Fruit fly (Drosophila melanogaster) whole organism, embryonic: Measurements from ENCODE around the gene CG34179.
A peak's percentile ranks its signal among the peaks of the same experiment; 100 is the strongest.

ENCODE experiments used
- ATbp ChIP-seq: fragments of 200-800 bp; sonication (Bioruptor generic); optimal IDR thresholded peaks from 2 replicates; lab custom pipeline; 2017; ENCODE audit warnings: missing biosample characterization, mild to moderate bottlenecking, missing genetic modification characterization, missing genetic modification reagents
- Adf1 ChIP-seq: fragments of 200-800 bp; sonication (Bioruptor generic); IDR thresholded peaks from 2 replicates; pipeline ENCODE4 v1.3.6; 2022; ENCODE audit warnings: missing biosample characterization, missing genetic modification characterization
- Atf3 ChIP-seq: fragments of 200-800 bp; sonication (Bioruptor generic); optimal IDR thresholded peaks from 3 replicates; lab custom pipeline; 2016; ENCODE audit warnings: missing biosample characterization, missing genetic modification characterization
- Bgb ChIP-seq: fragments of 200-800 bp; sonication (Bioruptor generic); IDR thresholded peaks from 2 replicates; pipeline ENCODE4 v1.3.6; 2022; ENCODE audit warnings: missing biosample characterization, missing genetic modification characterization; ENCODE audit not compliant: partially characterized antibody
- CG10959 ChIP-seq: fragments of 200-800 bp; sonication (Bioruptor generic); IDR thresholded peaks from 2 replicates; pipeline ENCODE4 v1.3.6; 2022; ENCODE audit warnings: missing biosample characterization, missing genetic modification characterization
- CG15514 ChIP-seq: fragments of 200-800 bp; sonication (Bioruptor generic); optimal IDR thresholded peaks from 3 replicates; lab custom pipeline; 2017; ENCODE audit warnings: missing biosample characterization, missing genetic modification characterization, mild to moderate bottlenecking, moderate library complexity, missing genetic modification reagents
- CG18476 ChIP-seq: fragments of 200-800 bp; sonication (Bioruptor generic); optimal IDR thresholded peaks from 2 replicates; lab custom pipeline; 2016; ENCODE audit warnings: missing biosample characterization, mild to moderate bottlenecking, missing genetic modification characterization
- CG18599 ChIP-seq: fragments of 200-800 bp; sonication (Bioruptor generic); optimal IDR thresholded peaks from 3 replicates; lab custom pipeline; 2017; ENCODE audit warnings: missing biosample characterization, missing genetic modification characterization, mild to moderate bottlenecking, moderate library complexity, missing genetic modification reagents
- CG2120 ChIP-seq: fragments of 200-800 bp; sonication (Bioruptor generic); optimal IDR thresholded peaks from 3 replicates; lab custom pipeline; 2016; ENCODE audit warnings: missing biosample characterization, missing genetic modification characterization
- CG34224 ChIP-seq: fragments of 200-800 bp; sonication (Bioruptor generic); IDR thresholded peaks from 3 replicates; pipeline ENCODE4 v1.3.6; 2022; ENCODE audit warnings: missing biosample characterization, missing genetic modification characterization; ENCODE audit not compliant: partially characterized antibody
- CG3838 ChIP-seq: fragments of 200-800 bp; sonication (Bioruptor generic); optimal IDR thresholded peaks from 3 replicates; lab custom pipeline; 2016; ENCODE audit warnings: missing biosample characterization, missing genetic modification characterization
- CG3995 ChIP-seq: fragments of 200-800 bp; sonication (Bioruptor generic); optimal IDR thresholded peaks from 3 replicates; lab custom pipeline; 2016; ENCODE audit warnings: missing biosample characterization, missing genetic modification characterization
- CG4424 ChIP-seq: fragments of 200-800 bp; sonication (Bioruptor generic); optimal IDR thresholded peaks from 3 replicates; lab custom pipeline; 2016; ENCODE audit warnings: missing biosample characterization, missing genetic modification characterization
- CG6791 ChIP-seq: fragments of 200-800 bp; sonication (Bioruptor generic); IDR thresholded peaks from 3 replicates; pipeline ENCODE4 v1.3.6; 2022; ENCODE audit warnings: missing biosample characterization, missing genetic modification characterization; ENCODE audit not compliant: partially characterized antibody
- CG7963 ChIP-seq: fragments of 200-800 bp; sonication (Bioruptor generic); IDR thresholded peaks from 3 replicates; pipeline ENCODE4 v1.3.6; 2022; ENCODE audit warnings: missing biosample characterization, missing genetic modification characterization; ENCODE audit not compliant: partially characterized antibody
- CG9797 ChIP-seq: fragments of 200-800 bp; sonication (Bioruptor generic); optimal IDR thresholded peaks from 3 replicates; lab custom pipeline; 2018; ENCODE audit warnings: missing biosample characterization, mild to moderate bottlenecking, missing genetic modification characterization
- CG9932 ChIP-seq: fragments of 200-800 bp; sonication (Bioruptor generic); IDR thresholded peaks from 2 replicates; pipeline ENCODE4 v1.3.6; 2022; ENCODE audit warnings: missing biosample characterization, missing genetic modification characterization
- Chrac-16 ChIP-seq: fragments of 200-800 bp; sonication (Bioruptor generic); optimal IDR thresholded peaks from 3 replicates; lab custom pipeline; 2016; ENCODE audit warnings: missing biosample characterization, missing genetic modification characterization
- D ChIP-seq, 2 experiments: fragments of 200-800 bp in 1 of 2; fragments of >200 bp in 1 of 2; sonication (Bioruptor generic) in 1 of 2; optimal IDR thresholded peaks; 2 replicates in 1 of 2; 3 replicates in 1 of 2; lab custom pipeline; 2017; ENCODE audit warnings: mild to moderate bottlenecking in 1 of 2, missing biosample characterization in 1 of 2, missing genetic modification characterization in 1 of 2, missing genetic modification reagents in 1 of 2
- Dbx ChIP-seq: fragments of 200-800 bp; sonication (Bioruptor generic); IDR thresholded peaks from 3 replicates; pipeline ENCODE4 v1.3.6; 2022; ENCODE audit warnings: missing biosample characterization, missing genetic modification characterization
- Dp ChIP-seq: fragments of 200-800 bp; sonication (Bioruptor generic); optimal IDR thresholded peaks from 2 replicates; lab custom pipeline; 2018; ENCODE audit warnings: missing biosample characterization, mild to moderate bottlenecking, missing genetic modification characterization, moderate library complexity
- Dref ChIP-seq: fragments of 200-800 bp; sonication (Bioruptor generic); IDR thresholded peaks from 2 replicates; pipeline ENCODE4 v1.3.6; 2022; ENCODE audit warnings: missing biosample characterization, missing genetic modification characterization
- Drgx ChIP-seq: fragments of 200-800 bp; sonication (Bioruptor generic); IDR thresholded peaks from 2 replicates; pipeline ENCODE4 v1.3.6; 2022; ENCODE audit warnings: missing biosample characterization, missing genetic modification characterization
- E2f2 ChIP-seq: fragments of 200-800 bp; sonication (Bioruptor generic); IDR thresholded peaks from 2 replicates; pipeline ENCODE4 v1.3.6; 2022; ENCODE audit warnings: missing biosample characterization, missing genetic modification characterization
- ERR ChIP-seq: fragments of 200-800 bp; sonication (Bioruptor generic); optimal IDR thresholded peaks from 2 replicates; lab custom pipeline; 2016; ENCODE audit warnings: missing biosample characterization, missing genetic modification characterization
- Ets65A ChIP-seq: fragments of 200-800 bp; sonication (Bioruptor generic); peaks from one replicate; lab custom pipeline; 2016; ENCODE audit warnings: missing biosample characterization, missing genetic modification characterization
- HLH4C ChIP-seq: fragments of 200-800 bp; sonication (Bioruptor generic); IDR thresholded peaks from 3 replicates; pipeline ENCODE4 v1.3.6; 2022; ENCODE audit warnings: missing biosample characterization, missing genetic modification characterization; ENCODE audit not compliant: partially characterized antibody
- HmgZ ChIP-seq: fragments of 200-800 bp; sonication (Bioruptor generic); optimal IDR thresholded peaks from 2 replicates; lab custom pipeline; 2018; ENCODE audit warnings: missing biosample characterization, mild to moderate bottlenecking, missing genetic modification characterization
- Hr51 ChIP-seq, 2 experiments: fragments of 200-800 bp; sonication (Bioruptor generic); optimal IDR thresholded peaks; 2 replicates in 1 of 2; 3 replicates in 1 of 2; lab custom pipeline; 2016 to 2018; ENCODE audit warnings: missing biosample characterization in 2 of 2, missing genetic modification characterization in 2 of 2, mild to moderate bottlenecking in 1 of 2, moderate library complexity in 1 of 2
- Pdp1 ChIP-seq, 2 experiments: fragments of 200-800 bp; sonication (Bioruptor generic); optimal IDR thresholded peaks; 3 replicates each; lab custom pipeline; 2016; ENCODE audit warnings: missing biosample characterization in 2 of 2, missing genetic modification characterization in 2 of 2, mild to moderate bottlenecking in 1 of 2, moderate library complexity in 1 of 2
- Rfx ChIP-seq: fragments of 200-800 bp; sonication (Bioruptor generic); IDR thresholded peaks from 2 replicates; pipeline ENCODE4 v1.3.6; 2022; ENCODE audit warnings: missing biosample characterization, missing genetic modification characterization
- Sin3A ChIP-seq: fragments of >200 bp; optimal IDR thresholded peaks from 2 replicates; lab custom pipeline; 2018
- Six4 ChIP-seq: fragments of 200-800 bp; sonication (Bioruptor generic); optimal IDR thresholded peaks from 2 replicates; lab custom pipeline; 2016; ENCODE audit warnings: missing biosample characterization, missing genetic modification characterization
- Sox102F ChIP-seq: fragments of 200-800 bp; sonication (Bioruptor generic); optimal IDR thresholded peaks from 2 replicates; lab custom pipeline; 2018; ENCODE audit warnings: missing biosample characterization, mild to moderate bottlenecking, missing genetic modification characterization, moderate library complexity
- amos ChIP-seq: fragments of 200-800 bp; sonication (Bioruptor generic); IDR thresholded peaks from 2 replicates; pipeline ENCODE4 v1.3.6; 2022; ENCODE audit warnings: missing biosample characterization, missing genetic modification characterization; ENCODE audit not compliant: partially characterized antibody
- ato ChIP-seq: fragments of 200-800 bp; sonication (Bioruptor generic); IDR thresholded peaks from 2 replicates; pipeline ENCODE4 v1.3.6; 2022; ENCODE audit warnings: missing biosample characterization, missing genetic modification characterization; ENCODE audit not compliant: partially characterized antibody
- fd64A ChIP-seq: fragments of 200-800 bp; sonication (Bioruptor generic); optimal IDR thresholded peaks from 3 replicates; lab custom pipeline; 2018; ENCODE audit warnings: missing biosample characterization, mild to moderate bottlenecking, missing genetic modification characterization
- gro ChIP-seq: fragments of 200-800 bp; sonication (Bioruptor generic); optimal IDR thresholded peaks from 2 replicates; lab custom pipeline; 2016; ENCODE audit warnings: missing biosample characterization, missing genetic modification characterization
- knrl ChIP-seq: fragments of 200-800 bp; sonication (Bioruptor generic); IDR thresholded peaks from 3 replicates; pipeline ENCODE4 v1.3.6; 2022; ENCODE audit warnings: missing biosample characterization, missing genetic modification characterization; ENCODE audit not compliant: partially characterized antibody
- mld ChIP-seq: fragments of 200-800 bp; sonication (Bioruptor generic); IDR thresholded peaks from 3 replicates; pipeline ENCODE4 v1.3.6; 2022; ENCODE audit warnings: missing biosample characterization, missing genetic modification characterization; ENCODE audit not compliant: partially characterized antibody
- nerfin-2 ChIP-seq: fragments of 200-800 bp; sonication (Bioruptor generic); IDR thresholded peaks from 2 replicates; pipeline ENCODE4 v1.3.6; 2022; ENCODE audit warnings: missing biosample characterization, missing genetic modification characterization; ENCODE audit not compliant: partially characterized antibody
- nmo ChIP-seq: fragments of 200-800 bp; sonication (Bioruptor generic); optimal IDR thresholded peaks from 2 replicates; lab custom pipeline; 2018; ENCODE audit warnings: missing biosample characterization, mild to moderate bottlenecking, missing genetic modification characterization, moderate library complexity
- pros ChIP-seq: fragments of 200-800 bp; sonication (Bioruptor generic); optimal IDR thresholded peaks from 3 replicates; lab custom pipeline; 2019; ENCODE audit warnings: missing biosample characterization, mild to moderate bottlenecking, missing genetic modification characterization, moderate library complexity
- row ChIP-seq: fragments of 200-800 bp; sonication (Bioruptor generic); IDR thresholded peaks from 3 replicates; pipeline ENCODE4 v1.3.6; 2022; ENCODE audit warnings: missing biosample characterization, missing genetic modification characterization
- sob ChIP-seq: fragments of 200-800 bp; sonication (Bioruptor generic); IDR thresholded peaks from 2 replicates; pipeline ENCODE4 v1.3.6; 2022; ENCODE audit warnings: missing biosample characterization, missing genetic modification characterization
- tna ChIP-seq: fragments of 200-800 bp; sonication (Bioruptor generic); IDR thresholded peaks from 2 replicates; pipeline ENCODE4 v1.3.6; 2022; ENCODE audit warnings: missing biosample characterization, missing genetic modification characterization; ENCODE audit not compliant: partially characterized antibody
- trem ChIP-seq: fragments of 200-800 bp; optimal IDR thresholded peaks from 3 replicates; lab custom pipeline; 2019; ENCODE audit warnings: missing biosample characterization, mild to moderate bottlenecking, missing genetic modification characterization, moderate library complexity
- vfl ChIP-seq: fragments of 200-800 bp; sonication (Bioruptor generic); optimal IDR thresholded peaks from 2 replicates; lab custom pipeline; 2016; ENCODE audit warnings: missing biosample characterization, missing genetic modification characterization

Gene CG34179

DNA sequence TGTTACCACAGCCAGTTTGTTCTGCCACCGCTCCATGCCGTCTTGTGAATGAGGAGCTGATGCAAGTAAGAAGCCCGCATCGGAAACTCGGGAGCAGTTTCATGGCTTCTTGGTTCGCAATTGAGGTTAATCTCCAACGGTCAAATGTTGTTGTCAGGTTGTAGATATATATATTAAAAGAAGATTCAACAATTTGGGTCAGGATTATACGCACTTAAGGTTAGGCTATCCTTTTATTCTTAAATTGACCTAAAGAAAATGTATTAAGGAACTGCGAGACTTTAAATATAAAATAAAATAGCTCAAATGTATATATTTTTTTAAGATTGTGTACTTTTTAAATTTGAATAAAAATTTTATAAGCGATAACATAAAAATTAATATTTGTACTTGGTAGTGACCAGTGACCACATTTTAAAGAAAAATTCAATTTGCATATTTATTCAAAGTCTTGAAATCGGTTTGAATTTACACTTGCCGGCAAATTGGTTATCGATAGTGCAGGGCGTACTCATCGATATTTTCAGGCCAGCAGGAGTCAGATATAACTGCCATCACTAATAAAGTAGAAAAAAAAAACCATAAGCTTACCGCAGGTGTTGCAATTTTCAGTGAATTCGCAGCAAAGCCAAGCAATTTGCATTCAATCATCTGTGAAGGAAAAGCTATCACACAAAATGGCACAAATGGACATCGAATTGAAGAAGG lies 20.2 kb upstream of the CG34179 start, which contains the start of the genes CG9150 and Pfdn1:
CG9150 (minus strand) TSS at position 51 of the 708 bp plus-strand sequence.
Pfdn1 (plus strand) TSS at position 536 of the 708 bp plus-strand sequence.
- TF ChIP-seq CG10959 (GFP tag; lab: Robert Waterston, UW): no peak
- no peak for TF ChIP-seq CG3838
- TF ChIP-seq CG9932 (GFP tag; lab: Robert Waterston, UW): peak; percentile 52
- no peak for TF ChIP-seq fd64A
- TF ChIP-seq CG18476 (GFP tag; lab: Kevin White, UChicago): no peak
- peak; percentile 92 for TF ChIP-seq amos (GFP tag; lab: Robert Waterston, UW)
- TF ChIP-seq CG2120 (GFP tag; lab: Kevin White, UChicago): peak; percentile 25
- TF ChIP-seq gro (GFP tag; lab: Kevin White, UChicago): peak; percentile 68
- no peak for TF ChIP-seq Six4 (GFP tag; lab: Kevin White, UChicago)
- no peak for TF ChIP-seq Drgx
- TF ChIP-seq Dp (GFP tag; lab: Kevin White, UChicago): peak; percentile 92
- peak; percentile 18 for TF ChIP-seq Sin3A (lab: Kevin White, UChicago)
- peak; percentile 10; the same call in 1 of the 2 replicates for TF ChIP-seq sob (GFP tag; lab: Robert Waterston, UW)
- peak; percentile 94 for TF ChIP-seq CG15514 (GFP tag; lab: Kevin White, UChicago)
- no peak for TF ChIP-seq pros (GFP tag; lab: Kevin White, UChicago)
- peak; percentile 94 for TF ChIP-seq Bgb (GFP tag; lab: Robert Waterston, UW)
- TF ChIP-seq Dbx (GFP tag; lab: Robert Waterston, UW): peak; percentile 36; the same call in 2 of the 3 replicates
- TF ChIP-seq Rfx (GFP tag; lab: Robert Waterston, UW): peak; percentile 48
- peak; percentile 85 for TF ChIP-seq ato (GFP tag; lab: Robert Waterston, UW)
- peak in 1 of 2 experiments; percentile 19 for TF ChIP-seq Pdp1 (GFP tag; optimal IDR thresholded peaks at IDR 0.05; lab: Kevin White, UChicago)
- TF ChIP-seq trem (tag; lab: Kevin White, UChicago): peak; percentile 26
- no peak for TF ChIP-seq Chrac-16
- peak; percentile 81 for TF ChIP-seq knrl (GFP tag; lab: Robert Waterston, UW)
- TF ChIP-seq row (GFP tag; lab: Robert Waterston, UW): peak; percentile 53; the same call in 2 of the 3 replicates
- TF ChIP-seq nerfin-2 (GFP tag; lab: Robert Waterston, UW): peak; percentile 85
- peak; percentile 65; the same call in 2 of the 3 replicates for TF ChIP-seq mld (GFP tag; lab: Robert Waterston, UW)
- peak; percentile 34 for TF ChIP-seq HmgZ (tag; lab: Kevin White, UChicago)
- TF ChIP-seq D (optimal IDR thresholded peaks at IDR 0.05; lab: Kevin White, UChicago): no peak
- no peak for TF ChIP-seq D (GFP tag; optimal IDR thresholded peaks at IDR 0.05; lab: Kevin White, UChicago)
- no peak for TF ChIP-seq Ets65A (GFP tag; lab: Kevin White, UChicago)
- TF ChIP-seq CG18599 (GFP tag; lab: Kevin White, UChicago): no peak
- TF ChIP-seq HLH4C (GFP tag; lab: Robert Waterston, UW): peak; percentile 85
- TF ChIP-seq ERR (GFP tag; lab: Kevin White, UChicago): no peak
- TF ChIP-seq Atf3 (GFP tag; lab: Kevin White, UChicago): no peak
- TF ChIP-seq ATbp (GFP tag; lab: Kevin White, UChicago): no peak
- peak; percentile 95 for TF ChIP-seq E2f2 (GFP tag; lab: Robert Waterston, UW)
- no peak for TF ChIP-seq vfl (GFP tag; lab: Kevin White, UChicago)
- peak; percentile 90 for TF ChIP-seq CG3995
- peak; percentile 85 for TF ChIP-seq CG6791 (GFP tag; lab: Robert Waterston, UW)
- TF ChIP-seq CG7963 (GFP tag; lab: Robert Waterston, UW): peak; percentile 62; the same call in 2 of the 3 replicates
- TF ChIP-seq CG9797 (GFP tag; lab: Kevin White, UChicago): peak; percentile 12
- peak; percentile 96 for TF ChIP-seq CG34224 (GFP tag; lab: Robert Waterston, UW)
- no peak for TF ChIP-seq Sox102F
- peak; percentile 12 for TF ChIP-seq nmo (GFP tag; lab: Kevin White, UChicago)
- no peak for TF ChIP-seq Hr51 (GFP tag; optimal IDR thresholded peaks at IDR 0.05; lab: Kevin White, UChicago)
- peak; percentile 89 for TF ChIP-seq tna (GFP tag; lab: Robert Waterston, UW)
- peak; percentile 95 for TF ChIP-seq Dref (GFP tag; lab: Robert Waterston, UW)
- no peak for TF ChIP-seq Adf1 (GFP tag; lab: Robert Waterston, UW)
- no peak for TF ChIP-seq CG4424 (GFP tag; lab: Kevin White, UChicago)
